Worm (Caenorhabditis elegans) whole organism, early embryonic: ENCODE results near the gene chup-1.

ENCODE experiments used
- B0310.2 ChIP-seq: sonication (generic microtip); optimal IDR thresholded peaks from 2 replicates; lab custom pipeline; 2016; ENCODE audit warnings: mild to moderate bottlenecking, missing genetic modification characterization, missing compliant biosample characterization
- F13C5.2 ChIP-seq: sonication (generic microtip); optimal IDR thresholded peaks from 2 replicates; lab custom pipeline; 2017; ENCODE audit warnings: mild to moderate bottlenecking, missing genetic modification characterization, inconsistent platforms, missing compliant biosample characterization
- aly-1 ChIP-seq: sonication (generic microtip); optimal IDR thresholded peaks from 2 replicates; lab custom pipeline; 2016; ENCODE audit warnings: missing genetic modification characterization, missing compliant biosample characterization
- ama-1 ChIP-seq: fragments of 150-350 bp; optimal IDR thresholded peaks from 2 replicates; lab custom pipeline; 2014
- ceh-13 ChIP-seq: fragments of 200-800 bp; sonication (Bioruptor generic); optimal IDR thresholded peaks from 2 replicates; lab custom pipeline; 2018; ENCODE audit warnings: mild to moderate bottlenecking, missing genetic modification characterization, missing compliant biosample characterization
- ceh-36 ChIP-seq: sonication (generic microtip); optimal IDR thresholded peaks from 2 replicates; lab custom pipeline; 2016; ENCODE audit warnings: missing genetic modification characterization, inconsistent platforms, missing compliant biosample characterization
- ets-7 ChIP-seq: sonication (generic microtip); optimal IDR thresholded peaks from 2 replicates; lab custom pipeline; 2016; ENCODE audit warnings: missing genotype, missing genetic modification characterization, missing compliant biosample characterization
- flt-1 ChIP-seq: fragments of 200-800 bp; sonication (Bioruptor generic); IDR thresholded peaks from 2 replicates; pipeline ENCODE4 v1.3.6; 2022; ENCODE audit warnings: missing genetic modification characterization, missing compliant biosample characterization
- hmbx-1 ChIP-seq: sonication (generic microtip); optimal IDR thresholded peaks from 2 replicates; lab custom pipeline; 2016; ENCODE audit warnings: mild to moderate bottlenecking, missing genetic modification characterization, missing compliant biosample characterization
- hmg-4 ChIP-seq: fragments of 200-800 bp; sonication (Bioruptor generic); optimal IDR thresholded peaks from 2 replicates; lab custom pipeline; 2018; ENCODE audit warnings: mild to moderate bottlenecking, missing genetic modification characterization, missing compliant biosample characterization
- hnd-1 ChIP-seq: sonication (generic microtip); optimal IDR thresholded peaks from 2 replicates; lab custom pipeline; 2016; ENCODE audit warnings: missing genetic modification characterization, missing compliant biosample characterization
- pes-1 ChIP-seq: fragments of 200-800 bp; sonication (Bioruptor generic); IDR thresholded peaks from 2 replicates; pipeline ENCODE4 v1.3.6; 2022; ENCODE audit warnings: missing genetic modification reagents, missing genetic modification characterization, missing compliant biosample characterization
- scrt-1 ChIP-seq: fragments of 200-800 bp; sonication (Bioruptor generic); IDR thresholded peaks from 2 replicates; pipeline ENCODE4 v1.3.6; 2022; ENCODE audit warnings: missing genetic modification characterization, missing compliant biosample characterization
- tbx-11 ChIP-seq: fragments of 200-800 bp; sonication (Bioruptor generic); IDR thresholded peaks from 2 replicates; pipeline ENCODE4 v1.3.6; 2022; ENCODE audit warnings: missing genetic modification characterization, missing compliant biosample characterization

DNA sequence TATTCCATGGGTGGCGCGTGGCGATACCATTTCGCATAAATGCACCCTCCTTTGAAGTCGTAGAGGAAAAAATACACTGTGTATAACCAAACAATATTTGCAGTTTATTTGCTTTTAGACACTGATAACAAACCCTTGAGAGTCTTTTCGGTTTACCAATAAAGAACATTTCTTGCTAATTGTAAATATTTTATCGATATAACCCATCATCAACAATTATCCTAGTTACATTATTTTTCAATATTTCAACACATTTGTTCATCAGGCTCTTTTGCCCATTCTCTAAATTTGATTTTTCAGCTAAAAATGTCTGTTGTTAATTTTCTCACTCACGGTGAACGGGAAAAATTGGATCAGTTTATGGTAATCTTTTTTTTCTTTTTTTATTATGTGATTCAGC lies 52.0 kb downstream of the chup-1 start, which contains the start of gene ubc-23:
- no peak for TF ChIP-seq hnd-1
- no peak for TF ChIP-seq flt-1
- TF ChIP-seq pes-1 (GFP tag; lab: Robert Waterston, UW), result no peak
- TF ChIP-seq ceh-36 (tag; lab: Kevin White, UChicago), result no peak
- TF ChIP-seq B0310.2 (tag; lab: Kevin White, UChicago), result no peak
- no peak for TF ChIP-seq ama-1 (lab: Kevin White, UChicago)
- no peak for TF ChIP-seq aly-1 (tag; lab: Kevin White, UChicago)
- no peak for TF ChIP-seq hmg-4 (GFP tag; lab: Kevin White, UChicago)
- no peak for TF ChIP-seq ets-7
- no peak for TF ChIP-seq hmbx-1 (tag; lab: Kevin White, UChicago)
- TF ChIP-seq F13C5.2 (tag; lab: Kevin White, UChicago), result no peak
- no peak for TF ChIP-seq tbx-11
- no peak for TF ChIP-seq scrt-1
- no peak for TF ChIP-seq ceh-13 (GFP tag; lab: Kevin White, UChicago)
